Worm (Caenorhabditis elegans) whole organism, L3 larva: ENCODE data around the gene ncx-2.
A peak's percentile ranks its signal among the peaks of the same experiment; 100 is the strongest.

ENCODE experiments used
- R02D3.7 ChIP-seq: fragments of 150-350 bp; optimal IDR thresholded peaks from 2 replicates; lab custom pipeline; 2014; ENCODE audit warnings: missing biosample characterization, missing genetic modification characterization
- ZK546.5 ChIP-seq: sonication (generic microtip); optimal IDR thresholded peaks from 2 replicates; lab custom pipeline; 2017; ENCODE audit warnings: missing biosample characterization, missing genetic modification characterization
- aly-2 ChIP-seq: fragments of 150-350 bp; optimal IDR thresholded peaks from 2 replicates; lab custom pipeline; 2014; ENCODE audit warnings: missing biosample characterization, missing genetic modification characterization
- ama-1 ChIP-seq: fragments of 150-350 bp; optimal IDR thresholded peaks from 2 replicates; lab custom pipeline; 2018
- ceh-16 ChIP-seq: sonication (generic microtip); optimal IDR thresholded peaks from 2 replicates; lab custom pipeline; 2017; ENCODE audit warnings: missing biosample characterization, missing genetic modification characterization
- ceh-82 ChIP-seq: fragments of 150-350 bp; optimal IDR thresholded peaks from 2 replicates; lab custom pipeline; 2014; ENCODE audit warnings: missing biosample characterization, missing genetic modification characterization
- ceh-9 ChIP-seq: sonication (generic microtip); optimal IDR thresholded peaks from 2 replicates; lab custom pipeline; 2018; ENCODE audit warnings: missing biosample characterization, missing genetic modification characterization
- daf-12 ChIP-seq: fragments of 150-350 bp; optimal IDR thresholded peaks from 2 replicates; lab custom pipeline; 2014; ENCODE audit warnings: missing biosample characterization, missing genetic modification reagents, missing genetic modification characterization
- egl-27 ChIP-seq: sonication (generic microtip); optimal IDR thresholded peaks from 4 replicates; lab custom pipeline; 2017; ENCODE audit warnings: missing biosample characterization, missing genetic modification reagents, missing genetic modification characterization
- egl-5 ChIP-seq: fragments of 150-350 bp; optimal IDR thresholded peaks from 2 replicates; lab custom pipeline; 2017; ENCODE audit warnings: missing biosample characterization, missing genetic modification reagents, missing genetic modification characterization, inconsistent platforms
- elt-1 ChIP-seq: fragments of 150-350 bp; optimal IDR thresholded peaks from 2 replicates; lab custom pipeline; 2014; ENCODE audit warnings: missing biosample characterization, missing genetic modification characterization
- elt-2 ChIP-seq: sonication (generic microtip); optimal IDR thresholded peaks from 2 replicates; lab custom pipeline; 2016; ENCODE audit warnings: missing genetic modification reagents, mild to moderate bottlenecking, missing genetic modification characterization, missing compliant biosample characterization
- elt-3 ChIP-seq, 3 experiments: fragments of 150-350 bp in 1 of 3; sonication (generic microtip) in 2 of 3; optimal IDR thresholded peaks; 2 replicates in 2 of 3; 4 replicates in 1 of 3; lab custom pipeline; 2014 to 2017; ENCODE audit warnings: missing biosample characterization in 3 of 3, missing genetic modification characterization in 3 of 3
- eor-1 ChIP-seq, 2 experiments: fragments of 150-350 bp; optimal IDR thresholded peaks; 2 replicates each; lab custom pipeline; 2014 to 2018; ENCODE audit warnings: missing biosample characterization in 2 of 2, missing genetic modification characterization in 2 of 2
- fkh-10 ChIP-seq: sonication (generic microtip); optimal IDR thresholded peaks from 2 replicates; lab custom pipeline; 2017; ENCODE audit warnings: missing biosample characterization, missing genetic modification reagents, missing genetic modification characterization
- fos-1 ChIP-seq: fragments of 150-350 bp; optimal IDR thresholded peaks from 2 replicates; lab custom pipeline; 2014; ENCODE audit warnings: missing biosample characterization, missing genetic modification characterization
- jun-1 ChIP-seq: fragments of 150-350 bp; optimal IDR thresholded peaks from 2 replicates; lab custom pipeline; 2014; ENCODE audit warnings: missing biosample characterization, missing genetic modification reagents, missing genetic modification characterization
- lin-39 ChIP-seq: fragments of 150-350 bp; optimal IDR thresholded peaks from 2 replicates; lab custom pipeline; 2018; ENCODE audit warnings: missing biosample characterization, missing genetic modification reagents, missing genetic modification characterization
- lsy-12 ChIP-seq: sonication (generic microtip); optimal IDR thresholded peaks from 2 replicates; lab custom pipeline; 2016; ENCODE audit warnings: mild to moderate bottlenecking, missing genetic modification characterization, missing compliant biosample characterization
- mdl-1 ChIP-seq: fragments of 150-350 bp; optimal IDR thresholded peaks from 2 replicates; lab custom pipeline; 2014; ENCODE audit warnings: missing biosample characterization, missing genetic modification characterization
- mml-1 ChIP-seq: fragments of 150-350 bp; sonication (generic microtip); optimal IDR thresholded peaks from 3 replicates; lab custom pipeline; 2014; ENCODE audit warnings: missing biosample characterization, missing genetic modification characterization
- nfya-1 ChIP-seq: sonication (generic microtip); optimal IDR thresholded peaks from 2 replicates; lab custom pipeline; 2017; ENCODE audit warnings: missing genetic modification characterization, mild to moderate bottlenecking, missing compliant biosample characterization, antibody characterized with exemption, moderate library complexity; ENCODE audit not compliant: insufficient read depth
- nhr-11 ChIP-seq: fragments of 150-350 bp; optimal IDR thresholded peaks from 2 replicates; lab custom pipeline; 2014; ENCODE audit warnings: missing biosample characterization, missing genetic modification characterization
- nhr-12 ChIP-seq: fragments of 150-350 bp; optimal IDR thresholded peaks from 2 replicates; lab custom pipeline; 2014; ENCODE audit warnings: missing biosample characterization, missing genetic modification characterization
- nhr-23 ChIP-seq: fragments of 150-350 bp; optimal IDR thresholded peaks from 2 replicates; lab custom pipeline; 2014; ENCODE audit warnings: missing biosample characterization, missing genetic modification reagents, missing genetic modification characterization
- nhr-237 ChIP-seq: fragments of 150-350 bp; optimal IDR thresholded peaks from 2 replicates; lab custom pipeline; 2014; ENCODE audit warnings: missing biosample characterization, missing genetic modification characterization
- nhr-25 ChIP-seq: sonication (generic microtip); optimal IDR thresholded peaks from 2 replicates; lab custom pipeline; 2017; ENCODE audit warnings: missing biosample characterization, missing genetic modification characterization
- nhr-28 ChIP-seq: fragments of 150-350 bp; optimal IDR thresholded peaks from 2 replicates; lab custom pipeline; 2014; ENCODE audit warnings: missing biosample characterization, missing genetic modification characterization
- nhr-43 ChIP-seq: sonication (generic microtip); optimal IDR thresholded peaks from 2 replicates; lab custom pipeline; 2016; ENCODE audit warnings: mild to moderate bottlenecking, missing genetic modification characterization, missing compliant biosample characterization; ENCODE audit not compliant: poor library complexity, severe bottlenecking
- nhr-67 ChIP-seq: fragments of 150-350 bp; optimal IDR thresholded peaks from 2 replicates; lab custom pipeline; 2014; ENCODE audit warnings: missing biosample characterization, missing genetic modification characterization
- nhr-76 ChIP-seq: fragments of 150-350 bp; sonication (generic microtip); optimal IDR thresholded peaks from 5 replicates; lab custom pipeline; 2014; ENCODE audit warnings: missing biosample characterization, missing genetic modification characterization
- nhr-77 ChIP-seq: fragments of 150-350 bp; optimal IDR thresholded peaks from 2 replicates; lab custom pipeline; 2014; ENCODE audit warnings: missing biosample characterization, missing genetic modification characterization
- pha-4 ChIP-seq: fragments of 150-350 bp; optimal IDR thresholded peaks from 2 replicates; lab custom pipeline; 2014; ENCODE audit warnings: missing biosample characterization, missing genetic modification reagents, missing genetic modification characterization
- pqm-1 ChIP-seq: fragments of 150-350 bp; optimal IDR thresholded peaks from 2 replicates; lab custom pipeline; 2017; ENCODE audit warnings: missing biosample characterization, missing genetic modification characterization, inconsistent platforms
- skn-1 ChIP-seq: fragments of 150-350 bp; optimal IDR thresholded peaks from 2 replicates; lab custom pipeline; 2014; ENCODE audit warnings: missing biosample characterization, missing genetic modification characterization
- tbx-2 ChIP-seq: sonication (generic microtip); optimal IDR thresholded peaks from 2 replicates; lab custom pipeline; 2016; ENCODE audit warnings: mild to moderate bottlenecking, missing genetic modification characterization, missing compliant biosample characterization
- unc-39 ChIP-seq: sonication (generic microtip); optimal IDR thresholded peaks from 4 replicates; lab custom pipeline; 2017; ENCODE audit warnings: missing biosample characterization, missing genetic modification characterization

The ncx-2 gene

DNA sequence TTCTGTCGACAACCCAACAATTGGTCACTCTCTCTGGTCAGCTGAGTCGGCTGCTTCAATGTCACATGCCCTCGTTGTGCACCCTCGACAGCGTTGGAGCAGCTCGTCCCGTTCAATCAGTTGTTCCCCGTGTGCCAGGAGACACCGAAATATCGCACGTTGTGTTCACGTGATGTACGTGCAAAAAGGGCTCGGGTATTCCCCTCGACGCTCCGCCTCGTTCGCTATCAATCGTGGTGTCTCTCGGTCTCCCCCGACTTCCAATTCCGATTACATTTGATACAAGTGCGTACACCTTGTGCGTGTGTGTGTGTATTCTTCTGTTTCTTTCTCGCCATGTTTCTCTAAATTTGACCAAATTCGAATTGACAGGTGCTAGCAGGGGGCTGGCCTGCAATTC is 32.0 kb upstream of the ncx-2 start:
- TF ChIP-seq elt-1 (tag; lab: Kevin White, UChicago) (no peak), pqm-1 (tag; lab: Kevin White, UChicago) (peak; percentile 87), nhr-23 (tag; lab: Kevin White, UChicago) (no peak), ceh-82 (tag; lab: Kevin White, UChicago) (no peak), nhr-11 (tag; lab: Kevin White, UChicago) (peak; percentile 44), lsy-12 (tag; lab: Kevin White, UChicago) (peak; percentile 23), nhr-237 (no peak), unc-39 (tag; lab: Kevin White, UChicago) (no peak), nfya-1 (tag; lab: Kevin White, UChicago) (peak; percentile 60), nhr-76 (tag; lab: Kevin White, UChicago) (no peak), mml-1 (tag; lab: Kevin White, UChicago) (peak; percentile 80), elt-3 (tag; optimal IDR thresholded peaks at IDR 0.05; lab: Kevin White, UChicago) (peak in 1 of 3 experiments; percentile 10), mdl-1 (tag; lab: Kevin White, UChicago) (peak; percentile 26), nhr-43 (peak; percentile 47), elt-2 (tag; lab: Kevin White, UChicago) (peak; percentile 93), daf-12 (tag; lab: Kevin White, UChicago) (peak; percentile 25), ama-1 (peak; percentile 73), pha-4 (tag; lab: Kevin White, UChicago) (peak; percentile 61), jun-1 (tag; lab: Kevin White, UChicago) (peak; percentile 62), aly-2 (tag; lab: Kevin White, UChicago) (no peak), ZK546.5 (no peak), fos-1 (tag; lab: Kevin White, UChicago) (no peak), egl-27 (no peak), lin-39 (tag; lab: Kevin White, UChicago) (peak; percentile 28), skn-1 (tag; lab: Kevin White, UChicago) (peak; percentile 23), fkh-10 (no peak), nhr-25 (tag; lab: Kevin White, UChicago) (no peak), ceh-9 (tag; lab: Kevin White, UChicago) (no peak), tbx-2 (tag; lab: Kevin White, UChicago) (peak; percentile 9), nhr-12 (tag; lab: Kevin White, UChicago) (no peak)

DNA sequence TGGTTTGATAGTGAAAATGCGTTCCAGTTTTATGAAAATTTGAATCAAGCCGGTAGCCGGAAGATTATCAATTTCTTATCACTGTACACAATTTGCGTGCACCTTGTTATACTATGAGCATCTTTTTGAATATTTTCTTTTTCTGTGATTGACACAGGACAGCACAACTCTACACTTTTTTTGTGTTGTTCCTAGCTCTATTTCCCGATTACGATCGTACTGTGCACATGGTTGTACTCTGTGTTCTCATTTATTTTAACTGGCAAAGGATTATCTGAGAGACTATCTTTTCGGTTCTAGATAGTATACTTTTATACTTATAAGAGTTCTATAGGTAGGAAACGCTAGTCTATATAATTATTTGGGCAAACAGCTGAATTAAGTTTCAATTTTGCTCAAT is 31.5 kb upstream of the ncx-2 start:
- TF ChIP-seq elt-2 (tag; lab: Kevin White, UChicago): no peak
- no peak for TF ChIP-seq mml-1 (tag; lab: Kevin White, UChicago)
- TF ChIP-seq ceh-9 (tag; lab: Kevin White, UChicago): no peak
- no peak for TF ChIP-seq nhr-77 (tag; lab: Kevin White, UChicago)

DNA sequence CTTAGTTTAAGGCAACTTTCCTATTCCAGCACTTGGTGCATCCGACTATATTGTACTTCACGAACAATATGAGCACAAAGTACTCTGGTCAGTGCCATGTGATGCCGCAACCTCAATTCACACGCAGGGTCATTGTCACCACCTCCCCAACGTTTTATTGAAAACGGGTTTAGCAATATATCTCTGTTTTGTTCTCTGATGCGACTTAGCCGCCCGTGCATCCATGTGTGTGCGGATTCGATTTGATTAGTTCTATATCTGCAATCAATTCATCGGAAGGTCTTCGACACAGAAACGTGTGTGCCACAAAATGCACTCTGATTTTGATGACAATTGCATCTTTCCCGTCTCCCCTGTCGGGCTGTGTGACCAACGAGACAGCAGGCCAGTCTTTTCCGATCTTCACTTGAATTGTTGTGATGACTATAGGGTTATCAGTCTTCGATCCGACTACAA is 30.8 kb upstream of the ncx-2 start:
- TF ChIP-seq nhr-67 (tag; lab: Kevin White, UChicago): no peak
- no peak for TF ChIP-seq daf-12 (tag; lab: Kevin White, UChicago)
- TF ChIP-seq skn-1 (tag; lab: Kevin White, UChicago): no peak
- no peak for TF ChIP-seq fkh-10
- no peak for TF ChIP-seq aly-2 (tag; lab: Kevin White, UChicago)
- TF ChIP-seq pqm-1 (tag; lab: Kevin White, UChicago): peak; percentile 2
- TF ChIP-seq nhr-23 (tag; lab: Kevin White, UChicago): peak; percentile 59
- no peak for TF ChIP-seq tbx-2 (tag; lab: Kevin White, UChicago)
- no peak for TF ChIP-seq egl-27
- peak; percentile 61 for TF ChIP-seq nhr-43
- TF ChIP-seq nhr-28 (tag; lab: Kevin White, UChicago): no peak
- TF ChIP-seq elt-3 (tag; optimal IDR thresholded peaks at IDR 0.05; lab: Kevin White, UChicago): no peak

DNA sequence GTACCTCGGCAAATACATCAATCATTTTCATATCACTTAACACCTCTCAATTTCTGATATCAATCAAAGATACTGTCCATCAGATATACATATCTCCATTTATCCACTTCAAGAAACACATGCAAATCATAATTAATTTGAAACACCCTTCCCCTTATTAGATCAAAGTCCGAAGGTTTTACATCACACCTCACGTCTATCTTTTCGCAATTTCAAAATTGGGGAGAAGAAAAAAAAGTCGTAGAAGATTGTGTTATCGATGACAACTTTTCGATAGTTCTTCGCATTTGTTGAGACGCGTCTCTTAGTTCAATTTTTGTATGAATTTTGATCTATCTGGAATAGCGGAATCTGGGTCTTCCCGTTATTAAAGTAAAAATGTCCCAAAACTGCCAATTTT is 30.2 kb upstream of the ncx-2 start:
- TF ChIP-seq elt-2 (tag; lab: Kevin White, UChicago): peak; percentile 4
- TF ChIP-seq nhr-43: peak; percentile 21
- TF ChIP-seq egl-5 (tag; lab: Kevin White, UChicago): no peak
- TF ChIP-seq nhr-25 (tag; lab: Kevin White, UChicago): no peak
- TF ChIP-seq daf-12 (tag; lab: Kevin White, UChicago): no peak

DNA sequence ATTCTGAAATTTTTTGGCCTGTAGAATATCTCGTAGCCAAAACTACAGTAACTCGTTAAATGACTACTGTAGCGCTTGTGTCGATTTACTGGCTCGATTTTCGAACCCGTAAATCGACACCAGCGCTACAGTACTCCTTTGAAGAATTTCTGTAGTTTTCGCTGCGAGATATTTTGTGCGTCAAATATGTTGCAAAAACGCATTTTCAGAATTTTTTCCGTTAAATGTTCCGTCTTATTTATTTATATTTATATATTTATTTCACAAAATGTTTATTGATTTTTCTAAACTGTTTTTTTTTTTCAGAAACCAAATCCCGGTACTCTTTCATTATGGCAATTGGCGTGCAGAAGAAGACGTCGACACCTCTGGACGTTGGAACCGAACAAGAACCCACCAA is 29.7 kb upstream of the ncx-2 start, which contains the start of gene natc-2:
TSS of gene natc-2 (plus strand) at position 301 of the 400 bp plus-strand sequence.
- TF ChIP-seq ama-1 (no peak), nhr-12 (tag; lab: Kevin White, UChicago) (no peak), R02D3.7 (tag; lab: Kevin White, UChicago) (no peak), jun-1 (tag; lab: Kevin White, UChicago) (no peak), nhr-43 (no peak), ceh-16 (no peak), eor-1 (tag; optimal IDR thresholded peaks at IDR 0.05; lab: Kevin White, UChicago) (no peak)
